Worm (Caenorhabditis elegans) whole organism, L2 larva: ENCODE results near the gene ttr-16.
"Not testable (repeated sequence)": the region's sequence is repeated elsewhere in the genome, so short reads cannot be mapped to it uniquely, and the experiment has no call there.

Experiments used
- C34F6.9 ChIP-seq: fragments of 150-350 bp; optimal IDR thresholded peaks from 2 replicates; lab custom pipeline; 2014; ENCODE audit warnings: missing biosample characterization, missing genetic modification characterization
- F13H6.1 ChIP-seq: sonication (generic microtip); optimal IDR thresholded peaks from 2 replicates; lab custom pipeline; 2016; ENCODE audit warnings: missing genetic modification characterization, missing compliant biosample characterization
- Y55F3AM.14 ChIP-seq: fragments of 200-800 bp; sonication (Bioruptor generic); optimal IDR thresholded peaks from 2 replicates; lab custom pipeline; 2018; ENCODE audit warnings: mild to moderate bottlenecking, missing genetic modification characterization, missing compliant biosample characterization
- alr-1 ChIP-seq: fragments of 150-350 bp; optimal IDR thresholded peaks from 2 replicates; lab custom pipeline; 2014; ENCODE audit warnings: missing biosample characterization, missing genetic modification characterization
- ama-1 ChIP-seq: fragments of 150-350 bp; optimal IDR thresholded peaks from 2 replicates; lab custom pipeline; 2018; ENCODE audit warnings: inconsistent platforms
- ceh-16 ChIP-seq: fragments of 150-350 bp; optimal IDR thresholded peaks from 2 replicates; lab custom pipeline; 2014; ENCODE audit warnings: missing biosample characterization, missing genetic modification characterization
- ceh-82 ChIP-seq: fragments of 150-350 bp; optimal IDR thresholded peaks from 2 replicates; lab custom pipeline; 2014; ENCODE audit warnings: missing biosample characterization, missing genetic modification characterization
- crh-2 ChIP-seq: sonication (generic microtip); optimal IDR thresholded peaks from 2 replicates; lab custom pipeline; 2017; ENCODE audit warnings: missing biosample characterization, missing genetic modification characterization
- elt-3 ChIP-seq: sonication (generic microtip); optimal IDR thresholded peaks from 2 replicates; lab custom pipeline; 2017; ENCODE audit warnings: missing biosample characterization, missing genetic modification characterization
- fos-1 ChIP-seq: fragments of 150-350 bp; optimal IDR thresholded peaks from 2 replicates; lab custom pipeline; 2014; ENCODE audit warnings: missing biosample characterization, missing genetic modification characterization
- gmeb-1 ChIP-seq: fragments of 150-350 bp; optimal IDR thresholded peaks from 2 replicates; lab custom pipeline; 2014; ENCODE audit warnings: missing biosample characterization, missing genetic modification characterization
- lin-11 ChIP-seq: fragments of 150-350 bp; sonication (generic microtip); optimal IDR thresholded peaks from 2 replicates; lab custom pipeline; 2014; ENCODE audit warnings: missing biosample characterization, missing genetic modification characterization, inconsistent platforms, mixed read lengths
- lin-39 ChIP-seq: fragments of 150-350 bp; optimal IDR thresholded peaks from 2 replicates; lab custom pipeline; 2014; ENCODE audit warnings: missing biosample characterization, missing genetic modification reagents, missing genetic modification characterization
- lsy-2 ChIP-seq, 2 experiments: fragments of 150-350 bp in 1 of 2; sonication (generic microtip) in 1 of 2; optimal IDR thresholded peaks; 2 replicates each; lab custom pipeline; 2014 to 2017; ENCODE audit warnings: missing biosample characterization in 2 of 2, missing genetic modification characterization in 2 of 2
- mab-5 ChIP-seq: fragments of 150-350 bp; optimal IDR thresholded peaks from 2 replicates; lab custom pipeline; 2014; ENCODE audit warnings: missing biosample characterization, missing genetic modification characterization
- mdl-1 ChIP-seq, 2 experiments: fragments of 150-350 bp in 1 of 2; sonication (generic microtip) in 1 of 2; optimal IDR thresholded peaks; 2 replicates each; lab custom pipeline; 2017; ENCODE audit warnings: missing biosample characterization in 2 of 2, missing genetic modification characterization in 2 of 2
- nhr-10 ChIP-seq: sonication (generic microtip); optimal IDR thresholded peaks from 2 replicates; lab custom pipeline; 2017; ENCODE audit warnings: missing biosample characterization, missing genetic modification characterization
- nhr-11 ChIP-seq: fragments of 150-350 bp; optimal IDR thresholded peaks from 2 replicates; lab custom pipeline; 2014; ENCODE audit warnings: missing biosample characterization, missing genetic modification characterization
- nhr-12 ChIP-seq: fragments of 150-350 bp; optimal IDR thresholded peaks from 2 replicates; lab custom pipeline; 2014; ENCODE audit warnings: missing biosample characterization, missing genetic modification characterization
- nhr-129 ChIP-seq: fragments of 150-350 bp; optimal IDR thresholded peaks from 2 replicates; lab custom pipeline; 2014; ENCODE audit warnings: missing biosample characterization, missing genetic modification characterization
- nhr-21 ChIP-seq: fragments of 150-350 bp; optimal IDR thresholded peaks from 2 replicates; lab custom pipeline; 2014; ENCODE audit warnings: missing biosample characterization, missing genetic modification characterization
- nhr-23 ChIP-seq: fragments of 150-350 bp; optimal IDR thresholded peaks from 2 replicates; lab custom pipeline; 2014; ENCODE audit warnings: missing biosample characterization, missing genetic modification reagents, missing genetic modification characterization
- nhr-237 ChIP-seq: fragments of 150-350 bp; optimal IDR thresholded peaks from 2 replicates; lab custom pipeline; 2014; ENCODE audit warnings: missing biosample characterization, missing genetic modification characterization
- nhr-25 ChIP-seq: fragments of 150-350 bp; sonication (generic microtip); optimal IDR thresholded peaks from 3 replicates; lab custom pipeline; 2014; ENCODE audit warnings: missing biosample characterization, missing genetic modification characterization
- nhr-6 ChIP-seq: fragments of 150-350 bp; optimal IDR thresholded peaks from 2 replicates; lab custom pipeline; 2014; ENCODE audit warnings: missing biosample characterization, missing genetic modification characterization
- peb-1 ChIP-seq: fragments of 150-350 bp; optimal IDR thresholded peaks from 2 replicates; lab custom pipeline; 2014; ENCODE audit warnings: missing biosample characterization, missing genetic modification characterization
- skn-1 ChIP-seq: sonication (generic microtip); optimal IDR thresholded peaks from 2 replicates; lab custom pipeline; 2017; ENCODE audit warnings: missing biosample characterization, missing genetic modification characterization
- sma-9 ChIP-seq, 2 experiments: fragments of 150-350 bp in 1 of 2; sonication (generic microtip) in 1 of 2; optimal IDR thresholded peaks; 2 replicates each; lab custom pipeline; 2014 to 2016; ENCODE audit warnings: missing genetic modification characterization in 2 of 2, mild to moderate bottlenecking in 1 of 2, missing biosample characterization in 1 of 2, missing compliant biosample characterization in 1 of 2, missing genetic modification reagents in 1 of 2, moderate library complexity in 1 of 2
- snpc-4 ChIP-seq: fragments of 150-350 bp; optimal IDR thresholded peaks from 2 replicates; lab custom pipeline; 2014; ENCODE audit warnings: missing biosample characterization, missing genetic modification characterization
- unc-55 ChIP-seq: fragments of 150-350 bp; sonication (generic microtip); optimal IDR thresholded peaks from 3 replicates; lab custom pipeline; 2014; ENCODE audit warnings: missing biosample characterization, missing genetic modification reagents, missing genetic modification characterization
- unc-62 ChIP-seq: fragments of 150-350 bp; optimal IDR thresholded peaks from 2 replicates; lab custom pipeline; 2014; ENCODE audit warnings: missing biosample characterization, missing genetic modification reagents, missing genetic modification characterization
- zag-1 ChIP-seq: fragments of 150-350 bp; optimal IDR thresholded peaks from 2 replicates; lab custom pipeline; 2014; ENCODE audit warnings: missing biosample characterization, missing genetic modification characterization
- ztf-1 ChIP-seq: fragments of 200-800 bp; sonication (Bioruptor generic); conservative IDR thresholded peaks from 2 replicates; pipeline ENCODE4 v1.3.6; 2022; ENCODE audit warnings: missing genetic modification characterization, missing compliant biosample characterization
- ztf-11 ChIP-seq: sonication (generic microtip); optimal IDR thresholded peaks from 2 replicates; lab custom pipeline; 2017; ENCODE audit warnings: missing biosample characterization, missing genetic modification characterization
- ztf-4 ChIP-seq: fragments of 150-350 bp; optimal IDR thresholded peaks from 2 replicates; lab custom pipeline; 2014; ENCODE audit warnings: missing biosample characterization, missing genetic modification characterization

Gene ttr-16

DNA sequence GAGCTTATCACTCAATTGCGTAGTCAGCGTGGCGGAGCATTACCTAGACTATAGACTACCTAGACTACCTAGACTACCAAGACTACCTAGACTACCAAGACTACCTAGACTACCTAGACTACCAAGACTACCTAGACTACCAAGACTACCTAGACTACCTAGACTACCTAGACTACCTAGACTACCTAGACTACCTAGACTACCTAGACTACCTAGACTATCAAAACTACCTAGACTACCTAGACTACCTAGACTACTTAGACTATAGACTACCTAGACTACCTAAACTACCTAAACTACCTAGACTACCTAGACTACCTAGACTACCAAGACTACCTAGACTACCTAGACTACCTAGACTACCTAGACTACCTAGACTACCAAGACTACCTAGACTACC lies 7.0 kb upstream of the ttr-16 start:
- TF ChIP-seq nhr-237 (peak; percentile 76), sma-9 (tag; optimal IDR thresholded peaks at IDR 0.05; lab: Kevin White, UChicago) (peak; percentile 59)
- TF ChIP-seq sma-9 (GFP tag; optimal IDR thresholded peaks at IDR 0.05; lab: Kevin White, UChicago): not testable (repeated sequence)

DNA sequence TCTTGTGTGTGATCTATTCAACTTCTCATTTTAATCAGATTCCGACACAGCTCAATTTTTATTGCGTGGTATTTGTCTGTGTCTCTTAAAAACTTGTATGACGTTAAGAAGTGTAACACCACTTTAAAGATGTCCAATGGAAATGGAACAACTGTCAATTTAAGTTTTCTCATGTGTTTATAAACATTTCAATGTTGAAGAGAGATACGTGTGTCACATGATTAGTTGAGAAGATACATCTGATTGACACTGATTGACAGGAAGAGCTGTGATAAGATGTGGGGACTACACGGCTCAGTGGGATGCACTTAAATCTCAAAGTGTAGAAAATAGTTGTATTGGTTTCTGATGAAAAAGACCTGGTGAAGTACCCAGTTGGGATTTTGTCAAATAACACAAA lies 4.4 kb upstream of the ttr-16 start:
- TF ChIP-seq nhr-11 (tag; lab: Kevin White, UChicago) (no peak), gmeb-1 (tag; lab: Kevin White, UChicago) (no peak), ztf-1 (GFP tag; lab: Robert Waterston, UW) (no peak), crh-2 (tag; lab: Kevin White, UChicago) (no peak), nhr-21 (tag; lab: Kevin White, UChicago) (no peak), ztf-11 (tag; lab: Kevin White, UChicago) (no peak), nhr-25 (no peak), sma-9 (GFP tag; optimal IDR thresholded peaks at IDR 0.05; lab: Kevin White, UChicago) (peak; percentile 72), sma-9 (tag; optimal IDR thresholded peaks at IDR 0.05; lab: Kevin White, UChicago) (no peak), zag-1 (tag; lab: Kevin White, UChicago) (no peak), nhr-237 (no peak), unc-55 (GFP tag; lab: Kevin White, UChicago) (no peak), fos-1 (no peak), lin-39 (tag; lab: Kevin White, UChicago) (no peak), unc-62 (GFP tag; lab: Kevin White, UChicago) (peak; percentile 79), nhr-129 (tag; lab: Kevin White, UChicago) (peak; percentile 87), lsy-2 (tag; optimal IDR thresholded peaks at IDR 0.05; lab: Kevin White, UChicago) (peak in 1 of 2 experiments; percentile 77), C34F6.9 (tag; lab: Kevin White, UChicago) (peak; percentile 59), ceh-82 (tag; lab: Kevin White, UChicago) (no peak), mab-5 (peak; percentile 58), ztf-4 (tag; lab: Kevin White, UChicago) (peak; percentile 62), elt-3 (tag; lab: Kevin White, UChicago) (no peak), F13H6.1 (peak; percentile 84), ama-1 (lab: Kevin White, UChicago) (no peak), nhr-6 (tag; lab: Kevin White, UChicago) (peak; percentile 67), lin-11 (tag; lab: Kevin White, UChicago) (no peak)
- TF ChIP-seq, all 48 proteins: peak for 9

DNA sequence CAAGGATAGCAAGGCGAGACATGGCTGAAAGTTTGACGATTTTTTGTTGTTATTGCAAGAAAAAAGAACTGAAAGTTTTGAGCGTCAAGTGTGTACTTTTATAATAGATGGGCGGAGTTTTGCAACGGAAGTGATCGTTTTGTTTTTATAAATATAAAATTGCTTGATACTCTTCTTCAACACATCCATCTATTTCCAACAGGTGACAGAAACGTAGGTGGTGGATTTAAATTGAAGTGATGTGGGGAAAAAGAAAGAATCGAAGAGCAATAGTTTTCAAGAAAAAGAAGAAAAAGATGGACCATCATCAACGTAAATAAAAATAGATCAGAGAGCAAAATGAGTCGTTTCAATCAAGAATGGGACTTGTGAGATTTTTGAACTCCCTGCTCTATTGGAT lies 3.1 kb upstream of the ttr-16 start, which contains the start of gene ttr-17:
Gene ttr-17, minus strand, starts transcription at position 24 of the 400 bp plus-strand sequence.
- TF ChIP-seq lsy-2 (tag; optimal IDR thresholded peaks at IDR 0.05; lab: Kevin White, UChicago): peak in 1 of 2 experiments; percentile 43
- TF ChIP-seq alr-1 (tag; lab: Kevin White, UChicago): no peak
- peak; percentile 54 for TF ChIP-seq F13H6.1
- TF ChIP-seq C34F6.9 (tag; lab: Kevin White, UChicago): peak; percentile 7
- peak; percentile 54 for TF ChIP-seq ama-1 (lab: Kevin White, UChicago)
- no peak for TF ChIP-seq nhr-10 (tag; lab: Kevin White, UChicago)
- TF ChIP-seq sma-9 (GFP tag; optimal IDR thresholded peaks at IDR 0.05; lab: Kevin White, UChicago): peak; percentile 50
- no peak for TF ChIP-seq sma-9 (tag; optimal IDR thresholded peaks at IDR 0.05; lab: Kevin White, UChicago)

DNA sequence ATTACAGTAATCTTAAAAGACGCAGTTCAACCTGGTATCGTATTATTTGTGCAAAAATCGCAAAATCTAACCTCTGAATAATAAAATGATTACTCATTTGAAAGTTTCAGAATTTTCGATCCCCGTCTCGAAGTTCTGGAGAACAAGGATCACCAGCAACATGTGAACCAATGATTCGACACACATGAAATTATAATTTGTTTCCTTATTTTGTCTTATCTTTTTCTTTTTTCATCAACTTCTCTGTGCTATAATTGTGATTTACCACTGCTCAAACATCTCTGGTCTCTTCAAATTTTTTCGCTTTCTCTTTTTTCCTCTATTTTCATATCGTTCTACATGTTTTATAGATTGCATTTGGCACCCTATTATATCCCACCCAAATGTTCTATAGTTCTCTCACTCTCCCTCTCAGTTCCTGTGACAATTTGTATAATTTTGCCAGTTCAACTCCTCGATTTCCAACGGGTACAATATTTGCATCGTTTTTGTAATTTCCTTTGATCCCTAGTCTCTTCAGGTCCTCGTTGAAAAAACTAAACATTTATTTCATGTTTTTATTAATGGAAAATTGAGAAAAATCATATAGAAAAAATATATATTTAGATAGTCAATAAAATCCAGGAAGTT lies 838 bp downstream of the ttr-16 start:
- TF ChIP-seq peb-1 (tag; lab: Kevin White, UChicago): no peak
- no peak for TF ChIP-seq elt-3 (tag; lab: Kevin White, UChicago)
- no peak for TF ChIP-seq nhr-12 (tag; lab: Kevin White, UChicago)
- TF ChIP-seq lsy-2 (tag; optimal IDR thresholded peaks at IDR 0.05; lab: Kevin White, UChicago): peak in 1 of 2 experiments; percentile 58

DNA sequence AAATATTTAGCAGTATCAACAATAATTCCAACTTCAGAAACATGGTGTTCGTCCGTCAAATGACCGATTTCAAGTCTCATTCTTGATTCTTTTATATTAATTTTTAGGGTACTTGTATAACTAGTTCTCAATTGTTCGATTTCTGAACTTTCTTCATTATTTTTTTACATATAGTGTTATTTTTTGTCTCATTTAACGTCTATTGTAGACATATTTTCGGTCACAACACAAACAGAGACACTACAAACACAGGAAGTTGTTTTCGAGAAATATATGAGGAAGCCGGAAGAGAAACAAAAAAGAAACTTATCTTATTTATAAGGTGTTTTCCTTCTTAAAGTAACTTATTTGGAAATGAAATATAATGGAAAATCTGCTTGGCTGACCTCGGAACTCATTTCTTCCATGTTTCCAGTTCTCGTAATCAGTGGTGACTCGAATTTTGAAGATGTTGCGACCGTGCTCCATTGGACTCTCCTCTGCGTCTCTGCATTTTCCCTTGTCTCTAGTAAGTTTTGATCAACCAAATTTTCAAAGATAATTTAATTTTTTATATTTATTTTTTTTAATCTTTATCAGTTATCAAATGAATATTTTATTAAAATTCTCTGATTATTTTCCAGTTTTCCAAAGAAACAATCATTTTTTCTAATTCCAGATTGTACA lies 10.2 kb downstream of the ttr-16 start, which contains the start of the genes F36H1.12 and lin-3:
Gene F36H1.12, minus strand, starts transcription at position 51 of the 666 bp plus-strand sequence.
Gene lin-3, plus strand, starts transcription at position 657 of the 666 bp plus-strand sequence.
- TF ChIP-seq nhr-129 (tag; lab: Kevin White, UChicago) (no peak), unc-62 (GFP tag; lab: Kevin White, UChicago) (no peak), nhr-237 (no peak), nhr-12 (tag; lab: Kevin White, UChicago) (no peak), ceh-16 (tag; lab: Kevin White, UChicago) (no peak), nhr-23 (tag; lab: Kevin White, UChicago) (no peak), ztf-1 (GFP tag; lab: Robert Waterston, UW) (no peak), Y55F3AM.14 (GFP tag; lab: Kevin White, UChicago) (no peak), nhr-6 (tag; lab: Kevin White, UChicago) (no peak), snpc-4 (tag; lab: Kevin White, UChicago) (no peak), unc-55 (GFP tag; lab: Kevin White, UChicago) (no peak), alr-1 (tag; lab: Kevin White, UChicago) (no peak), skn-1 (tag; lab: Kevin White, UChicago) (no peak), mab-5 (no peak), mdl-1 (tag; optimal IDR thresholded peaks at IDR 0.05; lab: Kevin White, UChicago) (no peak), elt-3 (tag; lab: Kevin White, UChicago) (no peak), nhr-11 (tag; lab: Kevin White, UChicago) (no peak)
